ENCODE assay signal across 3 worm cellular contexts in genomic region chrX:2216242-2216641, ce11.
A peak's percentile ranks its signal among the peaks of the same experiment; 100 is the strongest.
TF ChIP-seq lines count a peak whose summit lies in the region.

No protein-coding gene starts in this region.

TF ChIP-seq in whole organism, L1 larva, 84 proteins besides CTCF, POLR2A, EP300 and RAD21:
- peak; percentile 31 for TF ChIP-seq rnt-1 (tag; optimal IDR thresholded peaks at IDR 0.05; lab: Kevin White, UChicago)
- no peak for TF ChIP-seq ama-1 (optimal IDR thresholded peaks at IDR 0.05; lab: Kevin White, UChicago)
- no peak for TF ChIP-seq efl-1 (optimal IDR thresholded peaks at IDR 0.05; lab: Kevin White, UChicago)
- TF ChIP-seq efl-1 (GFP tag; optimal IDR thresholded peaks at IDR 0.05 in 1 of 2; lab: Kevin White, UChicago), result peak in 1 of 2 experiments; percentile 7
- TF ChIP-seq pag-3 (tag; optimal IDR thresholded peaks at IDR 0.05; lab: Kevin White, UChicago; ENCODE audit: borderline replicate concordance, insufficient read depth), result peak; percentile 52

TF ChIP-seq in whole organism, L2 larva, 48 proteins besides CTCF, POLR2A, EP300 and RAD21:
- no peak for TF ChIP-seq blmp-1 (tag; optimal IDR thresholded peaks at IDR 0.05; lab: Kevin White, UChicago; ENCODE audit: insufficient read depth)
- peak; percentile 28 for TF ChIP-seq nhr-129 (tag; optimal IDR thresholded peaks at IDR 0.05; lab: Kevin White, UChicago)
- TF ChIP-seq elt-1 (tag; optimal IDR thresholded peaks at IDR 0.05; lab: Kevin White, UChicago), result no peak
- no peak for TF ChIP-seq Y55F3AM.14 (GFP tag; optimal IDR thresholded peaks at IDR 0.05; lab: Kevin White, UChicago)

TF ChIP-seq in whole organism, young adult, 124 proteins besides CTCF, POLR2A, EP300 and RAD21:
- TF ChIP-seq Y79H2A.3 (GFP tag; conservative IDR thresholded peaks at IDR 0.05; lab: Robert Waterston, UW) (no peak), cebp-1 (GFP tag; IDR thresholded peaks at IDR 0.05; lab: Robert Waterston, UW) (no peak), cebp-1 (tag; optimal IDR thresholded peaks at IDR 0.05; lab: Kevin White, UChicago) (peak; percentile 53), D2030.7 (GFP tag; IDR thresholded peaks at IDR 0.05; lab: Robert Waterston, UW) (no peak), rpc-1 (optimal IDR thresholded peaks at IDR 0.05; lab: Kevin White, UChicago) (no peak), rpc-1 (tag; optimal IDR thresholded peaks at IDR 0.05; lab: Kevin White, UChicago) (no peak), B0336.3 (GFP tag; IDR thresholded peaks at IDR 0.05; lab: Robert Waterston, UW) (no peak), fkh-3 (tag; optimal IDR thresholded peaks at IDR 0.05; lab: Kevin White, UChicago) (no peak)
